Fruit fly (Drosophila melanogaster) whole organism, embryonic: ENCODE measurements around the gene CG7432.

Experiments
- Ada2b ChIP-seq: fragments of 200-800 bp; sonication (Bioruptor generic); IDR thresholded peaks from 2 replicates; pipeline ENCODE4 v1.3.6; 2022; ENCODE audit warnings: missing biosample characterization, missing genetic modification characterization
- Atf-2 ChIP-seq: fragments of 200-800 bp; sonication (Bioruptor generic); optimal IDR thresholded peaks from 2 replicates; lab custom pipeline; 2016; ENCODE audit warnings: missing biosample characterization, missing genetic modification characterization
- CG10462 ChIP-seq: fragments of 200-800 bp; sonication (Bioruptor generic); optimal IDR thresholded peaks from 2 replicates; lab custom pipeline; 2016; ENCODE audit warnings: missing biosample characterization, missing genetic modification characterization
- CG11456 ChIP-seq: fragments of 200-800 bp; sonication (Bioruptor generic); IDR thresholded peaks from 3 replicates; pipeline ENCODE4 v1.3.6; 2022; ENCODE audit warnings: missing biosample characterization, missing genetic modification characterization
- CG11695 ChIP-seq: fragments of 200-800 bp; sonication (Bioruptor generic); IDR thresholded peaks from 3 replicates; pipeline ENCODE4 v1.3.6; 2022; ENCODE audit warnings: missing biosample characterization, missing genetic modification characterization
- CG12942 ChIP-seq: fragments of 200-800 bp; sonication (Bioruptor generic); optimal IDR thresholded peaks from 3 replicates; lab custom pipeline; 2016; ENCODE audit warnings: missing biosample characterization, missing genetic modification characterization
- CG14050 ChIP-seq: fragments of 200-800 bp; sonication (Bioruptor generic); IDR thresholded peaks from 3 replicates; pipeline ENCODE4 v1.3.6; 2022; ENCODE audit warnings: missing biosample characterization, missing genetic modification characterization
- CG14441 ChIP-seq: fragments of 200-800 bp; sonication (Bioruptor generic); IDR thresholded peaks from 2 replicates; pipeline ENCODE4 v1.3.6; 2022; ENCODE audit warnings: missing biosample characterization, missing genetic modification characterization
- CG18011 ChIP-seq: fragments of 200-800 bp; sonication (Bioruptor generic); optimal IDR thresholded peaks from 2 replicates; lab custom pipeline; 2017; ENCODE audit warnings: missing biosample characterization, missing genetic modification characterization, mild to moderate bottlenecking, moderate library complexity, missing genotype
- CG18764 ChIP-seq: fragments of 200-800 bp; sonication (Bioruptor generic); optimal IDR thresholded peaks from 3 replicates; lab custom pipeline; 2016; ENCODE audit warnings: missing biosample characterization, missing genetic modification characterization
- CG42726 ChIP-seq: fragments of 200-800 bp; sonication (Bioruptor generic); IDR thresholded peaks from 2 replicates; pipeline ENCODE4 v1.3.6; 2022; ENCODE audit warnings: missing biosample characterization, missing genetic modification characterization; ENCODE audit not compliant: partially characterized antibody
- CG4424 ChIP-seq: fragments of 200-800 bp; sonication (Bioruptor generic); optimal IDR thresholded peaks from 3 replicates; lab custom pipeline; 2016; ENCODE audit warnings: missing biosample characterization, missing genetic modification characterization
- CG4820 ChIP-seq: fragments of 200-800 bp; sonication (Bioruptor generic); optimal IDR thresholded peaks from 3 replicates; lab custom pipeline; 2016; ENCODE audit warnings: missing biosample characterization, missing genetic modification characterization
- CG7786 ChIP-seq: fragments of 200-800 bp; sonication (Bioruptor generic); optimal IDR thresholded peaks from 2 replicates; lab custom pipeline; 2016; ENCODE audit warnings: missing biosample characterization, missing genetic modification characterization
- CG8281 ChIP-seq: fragments of 200-800 bp; sonication (Bioruptor generic); optimal IDR thresholded peaks from 2 replicates; lab custom pipeline; 2018; ENCODE audit warnings: missing biosample characterization, mild to moderate bottlenecking, missing genetic modification characterization, moderate library complexity
- Dip3 ChIP-seq: fragments of 200-800 bp; sonication (Bioruptor generic); optimal IDR thresholded peaks from 3 replicates; lab custom pipeline; 2016; ENCODE audit warnings: missing biosample characterization, missing genetic modification characterization
- Doc3 ChIP-seq: fragments of 200-800 bp; sonication (Bioruptor generic); IDR thresholded peaks from 3 replicates; pipeline ENCODE4 v1.3.6; 2022; ENCODE audit warnings: missing biosample characterization, missing genetic modification characterization; ENCODE audit not compliant: partially characterized antibody
- Drgx ChIP-seq: fragments of 200-800 bp; sonication (Bioruptor generic); IDR thresholded peaks from 2 replicates; pipeline ENCODE4 v1.3.6; 2022; ENCODE audit warnings: missing biosample characterization, missing genetic modification characterization
- Ets65A ChIP-seq: fragments of 200-800 bp; sonication (Bioruptor generic); peaks from one replicate; lab custom pipeline; 2016; ENCODE audit warnings: missing biosample characterization, missing genetic modification characterization
- HLH3B ChIP-seq: fragments of 200-800 bp; sonication (Bioruptor generic); IDR thresholded peaks from 2 replicates; pipeline ENCODE4 v1.3.6; 2022; ENCODE audit warnings: missing biosample characterization, missing genetic modification characterization
- HLH54F ChIP-seq: fragments of 200-800 bp; sonication (Bioruptor generic); optimal IDR thresholded peaks from 3 replicates; lab custom pipeline; 2016; ENCODE audit warnings: missing biosample characterization, missing genetic modification characterization
- Hr51 ChIP-seq, 2 experiments: fragments of 200-800 bp; sonication (Bioruptor generic); optimal IDR thresholded peaks; 2 replicates in 1 of 2; 3 replicates in 1 of 2; lab custom pipeline; 2016 to 2018; ENCODE audit warnings: missing biosample characterization in 2 of 2, missing genetic modification characterization in 2 of 2, mild to moderate bottlenecking in 1 of 2, moderate library complexity in 1 of 2
- Hsf ChIP-seq: fragments of 200-800 bp; sonication (Bioruptor generic); optimal IDR thresholded peaks from 3 replicates; lab custom pipeline; 2016; ENCODE audit warnings: missing biosample characterization, missing genetic modification characterization
- Lim3 ChIP-seq: fragments of 200-800 bp; sonication (Bioruptor generic); IDR thresholded peaks from 2 replicates; pipeline ENCODE4 v1.3.6; 2022; ENCODE audit warnings: missing biosample characterization, missing genetic modification characterization
- Ssrp ChIP-seq: fragments of 200-800 bp; sonication (Bioruptor generic); optimal IDR thresholded peaks from 2 replicates; lab custom pipeline; 2018; ENCODE audit warnings: missing biosample characterization, mild to moderate bottlenecking, missing genetic modification characterization, moderate library complexity
- ab ChIP-seq: fragments of 200-800 bp; sonication (Bioruptor generic); optimal IDR thresholded peaks from 2 replicates; lab custom pipeline; 2016; ENCODE audit warnings: missing biosample characterization, missing genetic modification characterization
- btn ChIP-seq: fragments of 200-800 bp; sonication (Bioruptor generic); optimal IDR thresholded peaks from 2 replicates; lab custom pipeline; 2016; ENCODE audit warnings: missing biosample characterization, missing genetic modification characterization
- chn ChIP-seq: fragments of 200-800 bp; sonication (Bioruptor generic); optimal IDR thresholded peaks from 2 replicates; lab custom pipeline; 2016; ENCODE audit warnings: missing biosample characterization, missing genetic modification characterization
- ci ChIP-seq: fragments of 200-800 bp; sonication (Bioruptor generic); IDR thresholded peaks from 3 replicates; pipeline ENCODE4 v1.3.6; 2022; ENCODE audit warnings: missing biosample characterization, missing genetic modification characterization
- crc ChIP-seq: fragments of 200-800 bp; sonication (Bioruptor generic); optimal IDR thresholded peaks from 2 replicates; lab custom pipeline; 2016; ENCODE audit warnings: missing biosample characterization, missing genetic modification characterization
- dm ChIP-seq: fragments of 200-800 bp; sonication (Bioruptor generic); optimal IDR thresholded peaks from 3 replicates; lab custom pipeline; 2016; ENCODE audit warnings: missing biosample characterization, missing genetic modification characterization
- eve ChIP-seq, 2 experiments: fragments of >200 bp; optimal IDR thresholded peaks; 2 replicates each; lab custom pipeline; 2017; ENCODE audit warnings: missing biosample characterization in 2 of 2, missing genetic modification characterization in 2 of 2
- exex ChIP-seq: fragments of 200-800 bp; sonication (Bioruptor generic); optimal IDR thresholded peaks from 4 replicates; lab custom pipeline; 2018; ENCODE audit warnings: missing biosample characterization, mild to moderate bottlenecking, missing genetic modification characterization, moderate library complexity
- fd96Cb ChIP-seq: fragments of 200-800 bp; sonication (Bioruptor generic); optimal IDR thresholded peaks from 2 replicates; lab custom pipeline; 2018; ENCODE audit warnings: missing biosample characterization, mild to moderate bottlenecking, missing genetic modification characterization, moderate library complexity
- grau ChIP-seq: fragments of 200-800 bp; optimal IDR thresholded peaks from 3 replicates; lab custom pipeline; 2019; ENCODE audit warnings: missing biosample characterization, mild to moderate bottlenecking, missing genetic modification characterization, moderate library complexity
- kay ChIP-seq: fragments of 200-800 bp; sonication (Bioruptor generic); optimal IDR thresholded peaks from 2 replicates; lab custom pipeline; 2016; ENCODE audit warnings: missing biosample characterization, missing genetic modification characterization
- pho ChIP-seq: fragments of 200-800 bp; sonication (Bioruptor generic); optimal IDR thresholded peaks from 2 replicates; lab custom pipeline; 2016; ENCODE audit warnings: missing biosample characterization, missing genetic modification characterization
- pum ChIP-seq: fragments of 200-800 bp; sonication (Bioruptor generic); optimal IDR thresholded peaks from 2 replicates; lab custom pipeline; 2016; ENCODE audit warnings: missing biosample characterization, missing genetic modification characterization
- repo ChIP-seq: fragments of 200-800 bp; sonication (Bioruptor generic); optimal IDR thresholded peaks from 2 replicates; lab custom pipeline; 2016; ENCODE audit warnings: missing biosample characterization, missing genetic modification characterization
- run ChIP-seq: fragments of 200-800 bp; sonication (Bioruptor generic); optimal IDR thresholded peaks from 3 replicates; lab custom pipeline; 2018; ENCODE audit warnings: missing biosample characterization, mild to moderate bottlenecking, missing genetic modification characterization
- sob ChIP-seq: fragments of 200-800 bp; sonication (Bioruptor generic); IDR thresholded peaks from 2 replicates; pipeline ENCODE4 v1.3.6; 2022; ENCODE audit warnings: missing biosample characterization, missing genetic modification characterization
- stc ChIP-seq: fragments of 200-800 bp; sonication (Bioruptor generic); IDR thresholded peaks from 2 replicates; pipeline ENCODE4 v1.3.6; 2022; ENCODE audit warnings: missing biosample characterization, missing genetic modification characterization
- sug ChIP-seq: fragments of 200-800 bp; optimal IDR thresholded peaks from 2 replicates; lab custom pipeline; 2019; ENCODE audit warnings: missing biosample characterization, mild to moderate bottlenecking, missing genetic modification characterization, moderate library complexity
- tin ChIP-seq: fragments of 200-800 bp; sonication (Bioruptor generic); optimal IDR thresholded peaks from 3 replicates; lab custom pipeline; 2016; ENCODE audit warnings: missing biosample characterization, missing genetic modification characterization
- tna ChIP-seq: fragments of 200-800 bp; sonication (Bioruptor generic); IDR thresholded peaks from 2 replicates; pipeline ENCODE4 v1.3.6; 2022; ENCODE audit warnings: missing biosample characterization, missing genetic modification characterization; ENCODE audit not compliant: partially characterized antibody
- unc-4 ChIP-seq: fragments of 200-800 bp; sonication (Bioruptor generic); IDR thresholded peaks from 2 replicates; pipeline ENCODE4 v1.3.6; 2022; ENCODE audit warnings: missing biosample characterization, missing genetic modification characterization; ENCODE audit not compliant: partially characterized antibody
- vfl ChIP-seq: fragments of 200-800 bp; sonication (Bioruptor generic); optimal IDR thresholded peaks from 2 replicates; lab custom pipeline; 2016; ENCODE audit warnings: missing biosample characterization, missing genetic modification characterization
- vnd ChIP-seq: fragments of 200-800 bp; sonication (Bioruptor generic); IDR thresholded peaks from 3 replicates; pipeline ENCODE4 v1.3.6; 2022; ENCODE audit warnings: missing biosample characterization, missing genetic modification characterization; ENCODE audit not compliant: partially characterized antibody
- z ChIP-seq: fragments of 200-800 bp; sonication (Bioruptor generic); IDR thresholded peaks from 3 replicates; pipeline ENCODE4 v1.3.6; 2022; ENCODE audit warnings: missing biosample characterization, missing genetic modification characterization
- zf30C ChIP-seq: fragments of 200-800 bp; sonication (Bioruptor generic); optimal IDR thresholded peaks from 3 replicates; lab custom pipeline; 2018; ENCODE audit warnings: missing biosample characterization, mild to moderate bottlenecking, missing genetic modification characterization

CG7432 gene

DNA sequence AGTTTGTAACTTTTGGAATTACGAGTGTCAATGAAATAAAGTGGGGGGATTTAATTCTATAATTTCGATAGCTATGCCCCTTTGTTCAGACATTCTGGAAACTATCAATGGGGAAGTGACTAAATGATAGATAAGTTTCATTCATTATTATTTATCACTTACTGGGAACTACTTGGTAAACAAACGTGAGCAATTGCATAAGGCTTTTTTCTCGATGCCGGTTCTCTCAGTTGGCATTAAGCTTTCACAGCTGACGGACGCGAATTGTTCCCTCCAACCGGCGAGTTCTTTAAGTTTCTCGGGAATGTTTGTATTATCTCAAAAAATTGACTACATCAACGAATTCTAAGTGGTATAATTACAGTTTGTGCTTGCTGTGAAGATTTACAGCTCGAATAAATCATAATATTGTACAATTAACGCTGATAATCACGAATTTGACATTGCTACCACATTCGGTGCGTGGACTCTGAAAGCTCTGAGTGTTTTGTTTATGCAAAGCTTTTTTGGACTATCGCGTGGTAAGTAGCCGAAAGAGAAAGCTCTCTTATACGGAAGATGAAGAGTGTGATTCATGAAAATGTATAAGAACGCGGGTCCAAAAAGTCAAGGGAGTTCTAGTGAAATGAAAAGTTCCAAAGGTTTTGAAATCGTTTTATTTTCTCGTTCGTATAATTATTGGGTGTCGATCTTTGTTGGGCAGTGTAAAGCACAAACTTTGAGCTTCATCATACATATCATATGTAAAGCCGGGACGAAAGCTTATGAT lies 6.6 kb downstream of the CG7432 start, which contains the start of gene Naam (continued):
- TF ChIP-seq sug (tag; lab: Kevin White, UChicago) (peak; percentile 71), CG18764 (GFP tag; lab: Kevin White, UChicago) (peak; percentile 13), exex (tag; lab: Kevin White, UChicago) (peak; percentile 97), Drgx (GFP tag; lab: Robert Waterston, UW) (peak; percentile 85), Lim3 (GFP tag; lab: Robert Waterston, UW) (no peak), pho (GFP tag; lab: Kevin White, UChicago) (peak; percentile 81), repo (GFP tag; lab: Kevin White, UChicago) (peak; percentile 60), Ssrp (peak; percentile 31), zf30C (GFP tag; lab: Kevin White, UChicago) (no peak), vfl (GFP tag; lab: Kevin White, UChicago) (peak; percentile 67), Hr51 (GFP tag; optimal IDR thresholded peaks at IDR 0.05; lab: Kevin White, UChicago) (peak; percentile 58 to 85), CG11695 (GFP tag; lab: Robert Waterston, UW) (peak; percentile 70), CG4820 (peak; percentile 55), unc-4 (GFP tag; lab: Robert Waterston, UW) (no peak), vnd (GFP tag; lab: Robert Waterston, UW) (no peak), tna (GFP tag; lab: Robert Waterston, UW) (no peak), CG14050 (GFP tag; lab: Robert Waterston, UW) (peak; percentile 73; the same call in 2 of the 3 replicates), grau (peak; percentile 75), ci (GFP tag; lab: Robert Waterston, UW) (peak; percentile 95), CG4424 (GFP tag; lab: Kevin White, UChicago) (peak; percentile 69), fd96Cb (tag; lab: Kevin White, UChicago) (peak; percentile 53), CG14441 (peak; percentile 67), Dip3 (GFP tag; lab: Kevin White, UChicago) (peak; percentile 77), ab (peak; percentile 8), Ets65A (GFP tag; lab: Kevin White, UChicago) (peak; percentile 95), HLH3B (GFP tag; lab: Robert Waterston, UW) (peak; percentile 66), sob (GFP tag; lab: Robert Waterston, UW) (peak; percentile 82), CG18011 (GFP tag; lab: Kevin White, UChicago) (peak; percentile 77), tin (GFP tag; lab: Kevin White, UChicago) (peak; percentile 72), CG10462 (GFP tag; lab: Kevin White, UChicago) (peak; percentile 51), HLH54F (GFP tag; lab: Kevin White, UChicago) (peak; percentile 80), run (tag; lab: Kevin White, UChicago) (peak; percentile 34), btn (no peak), CG7786 (peak; percentile 85), dm (GFP tag; lab: Kevin White, UChicago) (peak; percentile 47), Atf-2 (peak; percentile 67), Doc3 (GFP tag; lab: Robert Waterston, UW) (no peak), CG11456 (GFP tag; lab: Robert Waterston, UW) (peak; percentile 79), CG42726 (GFP tag; lab: Robert Waterston, UW) (no peak), CG12942 (GFP tag; lab: Kevin White, UChicago) (peak; percentile 54), pum (GFP tag; lab: Kevin White, UChicago) (peak; percentile 61), kay (GFP tag; lab: Kevin White, UChicago) (peak; percentile 86), Hsf (GFP tag; lab: Kevin White, UChicago) (peak; percentile 86), chn (GFP tag; lab: Kevin White, UChicago) (peak; percentile 60), eve (GFP tag; optimal IDR thresholded peaks at IDR 0.05; lab: Kevin White, UChicago) (peak in 1 of 2 experiments; percentile 85), CG8281 (tag; lab: Kevin White, UChicago) (no peak), Ada2b (GFP tag; lab: Robert Waterston, UW) (peak; percentile 54), z (GFP tag; lab: Robert Waterston, UW) (no peak), stc (peak; percentile 81), crc (GFP tag; lab: Kevin White, UChicago) (peak; percentile 69)
